Worm (Caenorhabditis elegans) whole organism, young adult: ENCODE measurements around the gene Y49F6C.8.

Source experiments
- C06A6.2 ChIP-seq: fragments of 200-800 bp; sonication (Bioruptor generic); conservative IDR thresholded peaks from 2 replicates; pipeline ENCODE4 v1.3.6; 2022; ENCODE audit warnings: missing genetic modification characterization, missing compliant biosample characterization
- ZK185.1 ChIP-seq: sonication (generic microtip); optimal IDR thresholded peaks from 2 replicates; lab custom pipeline; 2016; ENCODE audit warnings: mild to moderate bottlenecking, missing genetic modification characterization, missing compliant biosample characterization; ENCODE audit not compliant: poor library complexity, severe bottlenecking
- gei-17 ChIP-seq: fragments of 200-800 bp; sonication (Bioruptor generic); optimal IDR thresholded peaks from 2 replicates; lab custom pipeline; 2018; ENCODE audit warnings: mild to moderate bottlenecking, missing genetic modification characterization, missing compliant biosample characterization
- pha-4 ChIP-seq: fragments of 150-350 bp; sonication (generic microtip); optimal IDR thresholded peaks from 2 replicates; lab custom pipeline; 2014; ENCODE audit warnings: missing biosample characterization, missing genetic modification reagents, missing genetic modification characterization
- tlf-1 ChIP-seq: fragments of 200-800 bp; sonication (Bioruptor generic); optimal IDR thresholded peaks from 2 replicates; lab custom pipeline; 2018; ENCODE audit warnings: mild to moderate bottlenecking, missing genetic modification characterization, missing compliant biosample characterization
- unc-62 ChIP-seq: fragments of 150-350 bp; optimal IDR thresholded peaks from 2 replicates; lab custom pipeline; 2014; ENCODE audit warnings: missing biosample characterization, missing genetic modification reagents, missing genetic modification characterization
- ztf-18 ChIP-seq: sonication (generic microtip); optimal IDR thresholded peaks from 2 replicates; lab custom pipeline; 2016; ENCODE audit warnings: missing genotype, mild to moderate bottlenecking, missing genetic modification characterization, missing compliant biosample characterization

ce11 chrII:3414383-3414910 is 44.5 kb upstream of the Y49F6C.8 start, which contains the start of the genes F18A12.7 and F18A12.2:
- TF ChIP-seq ZK185.1 (tag; lab: Kevin White, UChicago): no peak
- TF ChIP-seq ztf-18 (tag; lab: Kevin White, UChicago): no peak
- TF ChIP-seq pha-4 (tag; lab: Kevin White, UChicago): no peak
- no peak for TF ChIP-seq C06A6.2 (GFP tag; lab: Robert Waterston, UW)
- TF ChIP-seq tlf-1 (GFP tag; lab: Kevin White, UChicago): no peak
- TF ChIP-seq gei-17 (GFP tag; lab: Kevin White, UChicago): no peak
- no peak for TF ChIP-seq unc-62 (GFP tag; lab: Kevin White, UChicago)
